Worm (Caenorhabditis elegans): ENCODE results near the gene rps-2.

DNA sequence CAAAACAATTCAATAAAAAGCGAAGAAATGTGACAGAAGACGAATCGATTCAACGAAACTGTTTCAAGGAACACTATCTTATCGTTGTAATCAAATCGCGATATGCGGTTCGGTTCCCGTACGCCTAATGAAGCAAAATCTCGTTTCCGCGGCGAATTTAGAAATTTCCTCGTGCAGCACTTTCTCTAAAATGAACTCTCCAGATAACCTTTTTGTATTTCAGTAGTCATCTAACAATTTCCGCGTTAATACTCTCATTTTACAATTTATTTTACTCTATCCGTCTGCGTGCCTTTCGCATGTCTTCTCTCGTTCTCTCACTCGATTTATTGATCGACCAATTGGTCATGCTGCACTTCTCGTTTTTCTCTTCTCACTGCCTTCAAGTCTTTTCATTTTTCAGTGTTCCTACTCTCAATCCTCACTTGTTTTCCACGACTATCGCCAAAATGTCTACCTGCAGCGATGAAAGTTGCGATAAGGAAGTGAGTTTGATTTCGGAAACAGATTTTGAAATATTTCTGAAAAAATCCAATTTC, 15.9 kb downstream of the rps-2 start, which contains the start of the genes npp-27 and ntl-4:
- no peak for TF ChIP-seq W03F9.2 (tag; optimal IDR thresholded peaks at IDR 0.05)
- TF ChIP-seq dao-5 (tag; optimal IDR thresholded peaks at IDR 0.05): no peak
